Fruit fly (Drosophila melanogaster) whole organism, embryonic: ENCODE measurements around the gene CG3764.
"Not testable (repeated sequence)": the region's sequence is repeated elsewhere in the genome, so short reads cannot be mapped to it uniquely, and the experiment has no call there.

Experiments used
- Awh ChIP-seq: fragments of 200-800 bp; sonication (Bioruptor generic); IDR thresholded peaks from 2 replicates; pipeline ENCODE4, ENCODE4 v1.3.6; 2022; ENCODE audit warnings: missing biosample characterization, missing genetic modification characterization
- Blimp-1 ChIP-seq: fragments of 200-800 bp; sonication (Bioruptor generic); optimal IDR thresholded peaks from 3 replicates; lab custom pipeline; 2018; ENCODE audit warnings: missing biosample characterization, missing genetic modification characterization, mild to moderate bottlenecking, moderate library complexity, missing genetic modification reagents
- CG10462 ChIP-seq: fragments of 200-800 bp; sonication (Bioruptor generic); optimal IDR thresholded peaks from 2 replicates; lab custom pipeline; 2016; ENCODE audit warnings: missing biosample characterization, missing genetic modification characterization
- CG11085 ChIP-seq: fragments of 200-800 bp; sonication (Bioruptor generic); IDR thresholded peaks from 2 replicates; pipeline ENCODE4 v1.3.6; 2022; ENCODE audit warnings: missing biosample characterization, missing genetic modification characterization
- CG2129 ChIP-seq: fragments of 200-800 bp; sonication (Bioruptor generic); IDR thresholded peaks from 2 replicates; pipeline ENCODE4 v1.3.6; 2022; ENCODE audit warnings: missing biosample characterization, missing genetic modification characterization; ENCODE audit not compliant: partially characterized antibody
- CG2678 ChIP-seq: fragments of 200-800 bp; sonication (Bioruptor generic); optimal IDR thresholded peaks from 3 replicates; lab custom pipeline; 2019; ENCODE audit warnings: missing biosample characterization, mild to moderate bottlenecking, missing genetic modification characterization, moderate library complexity
- CG2875 ChIP-seq: fragments of 200-800 bp; sonication (Bioruptor generic); optimal IDR thresholded peaks from 2 replicates; lab custom pipeline; 2017; ENCODE audit warnings: missing biosample characterization, mild to moderate bottlenecking, missing genetic modification characterization, missing genetic modification reagents
- CG30403 ChIP-seq: fragments of 200-800 bp; sonication (Bioruptor generic); optimal IDR thresholded peaks from 3 replicates; lab custom pipeline; 2016; ENCODE audit warnings: missing biosample characterization, missing genetic modification characterization
- CG4282 ChIP-seq: fragments of 200-800 bp; sonication (Bioruptor generic); optimal IDR thresholded peaks from 2 replicates; lab custom pipeline; 2016; ENCODE audit warnings: missing biosample characterization, missing genetic modification characterization
- CG4730 ChIP-seq: fragments of 200-800 bp; sonication (Bioruptor generic); IDR thresholded peaks from 2 replicates; pipeline ENCODE4 v1.3.6; 2022; ENCODE audit warnings: missing biosample characterization, missing genetic modification characterization
- CG6791 ChIP-seq: fragments of 200-800 bp; sonication (Bioruptor generic); IDR thresholded peaks from 3 replicates; pipeline ENCODE4 v1.3.6; 2022; ENCODE audit warnings: missing biosample characterization, missing genetic modification characterization; ENCODE audit not compliant: partially characterized antibody
- CG7357 ChIP-seq: fragments of 200-800 bp; sonication (Bioruptor generic); IDR thresholded peaks from 3 replicates; pipeline ENCODE4 v1.3.6; 2022; ENCODE audit warnings: missing biosample characterization, missing genetic modification characterization
- CG7786 ChIP-seq: fragments of 200-800 bp; sonication (Bioruptor generic); optimal IDR thresholded peaks from 2 replicates; lab custom pipeline; 2016; ENCODE audit warnings: missing biosample characterization, missing genetic modification characterization
- CG7963 ChIP-seq: fragments of 200-800 bp; sonication (Bioruptor generic); IDR thresholded peaks from 3 replicates; pipeline ENCODE4 v1.3.6; 2022; ENCODE audit warnings: missing biosample characterization, missing genetic modification characterization; ENCODE audit not compliant: partially characterized antibody
- CG8944 ChIP-seq: fragments of 200-800 bp; sonication (Bioruptor generic); optimal IDR thresholded peaks from 3 replicates; lab custom pipeline; 2016; ENCODE audit warnings: missing biosample characterization, missing genetic modification characterization
- CHES-1-like ChIP-seq: fragments of 200-800 bp; sonication (Bioruptor generic); optimal IDR thresholded peaks from 2 replicates; lab custom pipeline; 2016; ENCODE audit warnings: missing biosample characterization, missing genetic modification characterization
- Dfd ChIP-seq, 2 experiments: fragments of >200 bp; optimal IDR thresholded peaks; 2 replicates each; lab custom pipeline; 2017; ENCODE audit warnings: missing biosample characterization in 2 of 2, missing genetic modification characterization in 2 of 2
- Eip74EF ChIP-seq, 2 experiments: fragments of 200-800 bp in 1 of 2; fragments of >200 bp in 1 of 2; sonication (Bioruptor generic) in 1 of 2; optimal IDR thresholded peaks; 2 replicates each; lab custom pipeline; 2017 to 2019; ENCODE audit warnings: missing biosample characterization in 2 of 2, missing genetic modification characterization in 2 of 2, mild to moderate bottlenecking in 1 of 2, moderate library complexity in 1 of 2
- Gug ChIP-seq: fragments of 200-800 bp; sonication (Bioruptor generic); IDR thresholded peaks from 4 replicates; pipeline ENCODE4 v1.3.6; 2022; ENCODE audit warnings: missing biosample characterization, missing genetic modification characterization
- Hey ChIP-seq: fragments of 200-800 bp; sonication (Bioruptor generic); optimal IDR thresholded peaks from 3 replicates; lab custom pipeline; 2018; ENCODE audit warnings: missing biosample characterization, mild to moderate bottlenecking, missing genetic modification characterization
- Mad ChIP-seq: fragments of 200-800 bp; sonication (Bioruptor generic); optimal IDR thresholded peaks from 2 replicates; lab custom pipeline; 2016; ENCODE audit warnings: missing biosample characterization, missing genetic modification characterization
- Neu2 ChIP-seq: fragments of 200-800 bp; sonication (Bioruptor generic); optimal IDR thresholded peaks from 3 replicates; lab custom pipeline; 2016; ENCODE audit warnings: missing biosample characterization, missing genetic modification characterization, borderline replicate concordance
- Ptx1 ChIP-seq: fragments of 200-800 bp; sonication (Bioruptor generic); IDR thresholded peaks from 2 replicates; pipeline ENCODE4 v1.3.6; 2022; ENCODE audit warnings: missing biosample characterization, missing genetic modification characterization
- YL-1 ChIP-seq: fragments of 200-800 bp; sonication (Bioruptor generic); optimal IDR thresholded peaks from 3 replicates; lab custom pipeline; 2017; ENCODE audit warnings: missing biosample characterization, mild to moderate bottlenecking, missing genetic modification characterization
- ara ChIP-seq: fragments of 200-800 bp; sonication (Bioruptor generic); IDR thresholded peaks from 2 replicates; pipeline ENCODE4 v1.3.6; 2022; ENCODE audit warnings: missing biosample characterization, missing genetic modification characterization
- ato ChIP-seq: fragments of 200-800 bp; sonication (Bioruptor generic); IDR thresholded peaks from 2 replicates; pipeline ENCODE4 v1.3.6; 2022; ENCODE audit warnings: missing biosample characterization, missing genetic modification characterization; ENCODE audit not compliant: partially characterized antibody
- bab2 ChIP-seq: fragments of 200-800 bp; sonication (Bioruptor generic); optimal IDR thresholded peaks from 2 replicates; lab custom pipeline; 2016; ENCODE audit warnings: missing biosample characterization, missing genetic modification characterization
- cato ChIP-seq: fragments of 200-800 bp; sonication (Bioruptor generic); optimal IDR thresholded peaks from 2 replicates; lab custom pipeline; 2016; ENCODE audit warnings: missing biosample characterization, missing genetic modification characterization, borderline replicate concordance
- chm ChIP-seq: fragments of 200-800 bp; sonication (Bioruptor generic); IDR thresholded peaks from 2 replicates; pipeline ENCODE4 v1.3.6; 2022; ENCODE audit warnings: missing biosample characterization, missing genetic modification characterization
- crp ChIP-seq, 2 experiments: fragments of 200-800 bp; sonication (Bioruptor generic); optimal IDR thresholded peaks; 2 replicates in 1 of 2; 3 replicates in 1 of 2; lab custom pipeline; 2017; ENCODE audit warnings: missing biosample characterization in 2 of 2, missing genetic modification characterization in 2 of 2, mild to moderate bottlenecking in 1 of 2, moderate library complexity in 1 of 2
- dati ChIP-seq: fragments of 200-800 bp; sonication (Bioruptor generic); IDR thresholded peaks from 2 replicates; pipeline ENCODE4 v1.3.6; 2022; ENCODE audit warnings: missing biosample characterization, missing genetic modification characterization
- ems ChIP-seq: fragments of 200-800 bp; sonication (Bioruptor generic); optimal IDR thresholded peaks from 3 replicates; lab custom pipeline; 2016; ENCODE audit warnings: missing biosample characterization, missing genetic modification characterization
- en ChIP-seq: fragments of 200-800 bp; sonication (Bioruptor generic); optimal IDR thresholded peaks from 2 replicates; lab custom pipeline; 2016; ENCODE audit warnings: missing biosample characterization, missing genetic modification characterization
- klu ChIP-seq: fragments of 200-800 bp; sonication (Bioruptor generic); IDR thresholded peaks from 2 replicates; pipeline ENCODE4 v1.3.6; 2022; ENCODE audit warnings: missing biosample characterization, missing genetic modification characterization
- knrl ChIP-seq: fragments of 200-800 bp; sonication (Bioruptor generic); IDR thresholded peaks from 3 replicates; pipeline ENCODE4 v1.3.6; 2022; ENCODE audit warnings: missing biosample characterization, missing genetic modification characterization; ENCODE audit not compliant: partially characterized antibody
- phol ChIP-seq: fragments of 200-800 bp; sonication (Bioruptor generic); optimal IDR thresholded peaks from 3 replicates; lab custom pipeline; 2018; ENCODE audit warnings: missing biosample characterization, mild to moderate bottlenecking, missing genetic modification characterization, moderate library complexity
- sd ChIP-seq: fragments of 200-800 bp; sonication (Bioruptor generic); optimal IDR thresholded peaks from 3 replicates; lab custom pipeline; 2018; ENCODE audit warnings: missing biosample characterization, mild to moderate bottlenecking, missing genetic modification characterization, moderate library complexity
- sna ChIP-seq: fragments of 200-800 bp; sonication (Bioruptor generic); IDR thresholded peaks from 2 replicates; pipeline ENCODE4 v1.3.6; 2022; ENCODE audit warnings: missing biosample characterization, missing genetic modification characterization; ENCODE audit not compliant: partially characterized antibody
- sob ChIP-seq: fragments of 200-800 bp; sonication (Bioruptor generic); IDR thresholded peaks from 2 replicates; pipeline ENCODE4 v1.3.6; 2022; ENCODE audit warnings: missing biosample characterization, missing genetic modification characterization
- tio ChIP-seq: fragments of 200-800 bp; sonication (Bioruptor generic); optimal IDR thresholded peaks from 2 replicates; lab custom pipeline; 2017; ENCODE audit warnings: missing biosample characterization, missing genetic modification characterization, inconsistent platforms

CG3764 gene

DNA sequence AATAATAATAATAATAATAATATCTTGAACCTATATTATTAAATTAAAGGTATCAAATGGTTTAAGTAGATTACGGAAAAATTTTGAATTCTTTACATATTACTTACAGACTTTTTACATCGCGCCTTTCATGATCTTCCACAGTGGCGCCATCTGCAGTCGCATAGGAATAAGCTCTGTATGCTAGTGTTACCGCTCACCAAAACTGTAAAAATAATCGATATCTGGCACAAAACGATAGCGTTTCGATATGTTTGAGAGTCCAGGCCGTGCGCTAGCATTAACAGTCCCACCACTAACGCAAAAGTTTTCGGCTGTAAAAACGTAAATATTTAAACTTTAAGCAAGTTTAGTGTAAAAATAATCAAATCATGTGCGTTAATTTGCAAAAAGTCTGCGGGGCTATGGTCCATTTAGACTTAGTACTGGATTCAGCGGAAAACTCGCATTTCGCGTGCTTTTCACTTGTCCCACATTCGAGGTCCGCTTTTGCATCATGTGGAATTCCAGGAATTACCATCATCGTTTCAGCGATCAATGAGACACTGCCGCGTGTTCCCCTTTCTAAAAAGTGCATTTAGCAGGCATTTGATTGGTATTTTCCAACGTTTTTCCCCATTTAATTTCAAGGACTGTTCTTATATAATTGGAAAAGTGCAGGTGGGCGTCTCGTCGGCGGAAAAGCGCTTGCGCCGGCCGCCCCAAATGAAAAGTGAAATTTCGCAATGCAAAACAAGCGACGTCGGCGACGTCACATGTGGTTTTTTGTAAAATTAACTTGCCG lies 57.0 kb downstream of the CG3764 start (continued):
- TF ChIP-seq en (GFP tag; lab: Kevin White, UChicago) (no peak), YL-1 (GFP tag; lab: Kevin White, UChicago) (peak; percentile 52), ara (GFP tag; lab: Robert Waterston, UW) (no peak), sd (tag; lab: Kevin White, UChicago) (peak; percentile 93), CG4282 (GFP tag; lab: Kevin White, UChicago) (no peak), CG10462 (GFP tag; lab: Kevin White, UChicago) (no peak), klu (no peak), CG11085 (GFP tag; lab: Robert Waterston, UW) (no peak), ems (no peak), CG7357 (no peak), Ptx1 (GFP tag; lab: Robert Waterston, UW) (no peak), dati (no peak), sob (GFP tag; lab: Robert Waterston, UW) (peak; percentile 50), CG2129 (GFP tag; lab: Robert Waterston, UW) (peak; percentile 62), CG6791 (GFP tag; lab: Robert Waterston, UW) (peak; percentile 91), tio (no peak), cato (no peak), Blimp-1 (GFP tag; lab: Kevin White, UChicago) (peak; percentile 57), Hey (tag; lab: Kevin White, UChicago) (no peak), CG7786 (GFP tag; lab: Kevin White, UChicago) (no peak), ato (GFP tag; lab: Robert Waterston, UW) (peak; percentile 81), CG4730 (GFP tag; lab: Robert Waterston, UW) (no peak), sna (peak; percentile 80; the same call in 1 of the 2 replicates), Mad (peak; percentile 35), CG2875 (GFP tag; lab: Kevin White, UChicago) (no peak), chm (GFP tag; lab: Robert Waterston, UW) (0 out of 2 replicates have a peak, but pooled peaks have one; percentile 45), CG2678 (tag; lab: Kevin White, UChicago) (peak; percentile 5), bab2 (GFP tag; lab: Kevin White, UChicago) (no peak), CG8944 (GFP tag; lab: Kevin White, UChicago) (no peak), Eip74EF (GFP tag; optimal IDR thresholded peaks at IDR 0.05; lab: Kevin White, UChicago) (no peak), crp (GFP tag; optimal IDR thresholded peaks at IDR 0.05; lab: Kevin White, UChicago) (no peak), CG7963 (GFP tag; lab: Robert Waterston, UW) (peak; percentile 75), CHES-1-like (peak; percentile 16), Dfd (GFP tag; optimal IDR thresholded peaks at IDR 0.05; lab: Kevin White, UChicago) (no peak), Awh (no peak), Neu2 (GFP tag; lab: Kevin White, UChicago) (no peak), knrl (GFP tag; lab: Robert Waterston, UW) (peak; percentile 88)

DNA sequence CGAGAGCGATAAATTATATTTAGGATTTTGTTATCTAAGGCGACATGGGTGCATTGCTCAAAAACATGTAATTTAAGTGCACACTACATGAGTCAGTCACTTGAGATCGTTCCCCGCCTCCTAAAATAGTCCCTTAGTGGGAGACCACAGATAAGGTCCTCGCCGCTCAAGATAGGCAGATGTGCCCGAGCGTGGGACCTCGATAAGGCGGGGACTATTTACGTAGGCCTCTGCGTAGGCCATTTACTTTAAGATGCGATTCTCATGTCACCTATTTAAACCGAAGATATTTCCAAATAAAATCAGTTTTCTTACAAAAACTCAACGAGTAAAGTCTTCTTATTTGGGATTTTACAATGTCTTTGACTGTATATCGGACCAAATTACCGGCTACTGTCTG lies 57.8 kb downstream of the CG3764 start, which contains the start of gene Ogdh:
TSS of gene Ogdh (plus strand) at position 301 of the 400 bp plus-strand sequence.
- TF ChIP-seq CG30403; phol (tag; lab: Kevin White, UChicago); Gug (GFP tag; lab: Robert Waterston, UW): not testable (repeated sequence)
- TF ChIP-seq, all 482 proteins: peak for 0; not testable (repeated sequence) for 482
